Fruit fly (Drosophila melanogaster): ENCODE results near the gene ko.

Gene ko

dm6 chr3L:21171905-21172304 lies 40.9 kb upstream of the ko start, which contains the start of gene Ac78C:
Gene Ac78C, minus strand, starts transcription at chr3L:21171930.
- no peak for TF ChIP-seq tai (GFP tag; optimal IDR thresholded peaks at IDR 0.05)
- no peak for TF ChIP-seq N (GFP tag; optimal IDR thresholded peaks at IDR 0.05)
- peak; percentile 56 to 89 for TF ChIP-seq foxo (GFP tag; optimal IDR thresholded peaks at IDR 0.05)
- TF ChIP-seq Abd-B (GFP tag; optimal IDR thresholded peaks at IDR 0.05) = no peak
- TF ChIP-seq Vsx2 (GFP tag; optimal IDR thresholded peaks at IDR 0.05; ENCODE audit: partially characterized antibody) = peak; percentile 9
- peak; percentile 87 for TF ChIP-seq rgr (GFP tag; optimal IDR thresholded peaks at IDR 0.05)
- peak; percentile 89 for TF ChIP-seq HLH106 (tag; optimal IDR thresholded peaks at IDR 0.05)
- TF ChIP-seq Myc (optimal IDR thresholded peaks at IDR 0.05) = no peak
- no peak for TF ChIP-seq Dif (GFP tag; optimal IDR thresholded peaks at IDR 0.05; ENCODE audit: partially characterized antibody)
- no peak for TF ChIP-seq brk (GFP tag; optimal IDR thresholded peaks at IDR 0.05)
- peak; percentile 92 for TF ChIP-seq fru (GFP tag; optimal IDR thresholded peaks at IDR 0.05)
- peak; percentile 46 for TF ChIP-seq GATAd (GFP tag; optimal IDR thresholded peaks at IDR 0.05)
- TF ChIP-seq sage (GFP tag; optimal IDR thresholded peaks at IDR 0.05) = peak; percentile 39
- TF ChIP-seq Dfd (GFP tag; optimal IDR thresholded peaks at IDR 0.05) = no peak
- TF ChIP-seq Hr83 (GFP tag; optimal IDR thresholded peaks at IDR 0.05; ENCODE audit: poor library complexity, severe bottlenecking) = peak; percentile 43
- no peak for TF ChIP-seq lola (GFP tag; optimal IDR thresholded peaks at IDR 0.05)
- no peak for TF ChIP-seq woc (GFP tag; optimal IDR thresholded peaks at IDR 0.05)
- peak; percentile 62 for TF ChIP-seq CG32264 (GFP tag; optimal IDR thresholded peaks at IDR 0.05)
- no peak for TF ChIP-seq Rel (GFP tag; optimal IDR thresholded peaks at IDR 0.05)
- no peak for TF ChIP-seq Rel (tag; optimal IDR thresholded peaks at IDR 0.05)
- TF ChIP-seq br (GFP tag; optimal IDR thresholded peaks at IDR 0.05) = peak; percentile 90
- TF ChIP-seq jim (GFP tag; optimal IDR thresholded peaks at IDR 0.05) = no peak
- TF ChIP-seq h (GFP tag; optimal IDR thresholded peaks at IDR 0.05) = peak; percentile 97
- no peak for TF ChIP-seq Hr78 (GFP tag; optimal IDR thresholded peaks at IDR 0.05)
- peak; percentile 82 for TF ChIP-seq CG9705 (GFP tag; optimal IDR thresholded peaks at IDR 0.05)
- TF ChIP-seq OdsH (GFP tag; optimal IDR thresholded peaks at IDR 0.05) = peak; percentile 81
- TF ChIP-seq Sp1 (GFP tag; optimal IDR thresholded peaks at IDR 0.05) = peak; percentile 82
- TF ChIP-seq dmrt93B (GFP tag; optimal IDR thresholded peaks at IDR 0.05) = peak; percentile 67
- TF ChIP-seq dl (GFP tag; optimal IDR thresholded peaks at IDR 0.05; ENCODE audit: insufficient read depth in 1 of 2, partially characterized antibody in 2 of 2) = no peak
- TF ChIP-seq ey (GFP tag; optimal IDR thresholded peaks at IDR 0.05) = peak; percentile 82
- no peak for TF ChIP-seq dsf (GFP tag; optimal IDR thresholded peaks at IDR 0.05; ENCODE audit: borderline replicate concordance)
- peak; percentile 46 for TF ChIP-seq psq (GFP tag; optimal IDR thresholded peaks at IDR 0.05)
- peak; percentile 75 for TF ChIP-seq sv (GFP tag; optimal IDR thresholded peaks at IDR 0.05)
- peak; percentile 52 for TF ChIP-seq Mio (GFP tag; optimal IDR thresholded peaks at IDR 0.05)
- TF ChIP-seq Jra (GFP tag; optimal IDR thresholded peaks at IDR 0.05) = peak; percentile 18
- TF ChIP-seq Hnf4 (GFP tag; optimal IDR thresholded peaks at IDR 0.05) = peak; percentile 88
- TF ChIP-seq CrebA (GFP tag; optimal IDR thresholded peaks at IDR 0.05; ENCODE audit: borderline replicate concordance) = peak; percentile 28
- no peak for TF ChIP-seq pan (optimal IDR thresholded peaks at IDR 0.05)
- TF ChIP-seq usp (GFP tag; optimal IDR thresholded peaks at IDR 0.05) = no peak

DNA sequence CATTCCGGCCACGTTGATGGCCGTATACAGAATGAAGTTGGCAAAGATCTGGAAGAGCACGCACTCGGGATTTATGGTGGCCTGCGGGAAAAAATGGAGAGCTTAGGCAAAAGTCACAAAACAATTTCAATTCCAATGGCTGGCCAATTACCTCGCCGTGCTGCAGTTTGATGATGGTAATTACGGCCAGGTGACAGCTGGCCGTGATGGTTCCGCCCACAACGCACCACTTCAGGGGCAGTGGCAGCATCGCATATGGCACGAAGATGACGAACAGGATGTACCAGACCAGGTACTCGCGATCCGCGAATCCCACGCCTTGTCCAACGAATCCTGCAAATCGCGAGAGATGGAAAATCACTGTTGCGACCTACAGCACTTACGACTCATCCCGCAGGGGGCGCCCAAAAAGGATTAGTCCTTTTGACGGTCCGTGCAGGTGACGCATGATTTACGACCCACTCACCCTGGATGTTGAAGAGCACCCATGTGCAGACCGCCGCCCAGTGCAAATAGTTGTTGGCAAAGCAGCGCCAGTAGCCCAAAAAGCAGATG lies 15.0 kb upstream of the ko start:
- TF ChIP-seq woc (GFP tag; optimal IDR thresholded peaks at IDR 0.05) (no peak), tai (GFP tag; optimal IDR thresholded peaks at IDR 0.05) (no peak), sv (GFP tag; optimal IDR thresholded peaks at IDR 0.05) (no peak), Hr78 (GFP tag; optimal IDR thresholded peaks at IDR 0.05) (no peak), OdsH (GFP tag; optimal IDR thresholded peaks at IDR 0.05) (no peak), CG9705 (GFP tag; optimal IDR thresholded peaks at IDR 0.05) (no peak), brk (GFP tag; optimal IDR thresholded peaks at IDR 0.05) (no peak), br (GFP tag; optimal IDR thresholded peaks at IDR 0.05) (no peak), Hnf4 (GFP tag; optimal IDR thresholded peaks at IDR 0.05) (no peak), HLH106 (tag; optimal IDR thresholded peaks at IDR 0.05) (no peak), Sp1 (GFP tag; optimal IDR thresholded peaks at IDR 0.05) (no peak), Dif (GFP tag; optimal IDR thresholded peaks at IDR 0.05; ENCODE audit: partially characterized antibody) (no peak), Myc (optimal IDR thresholded peaks at IDR 0.05) (no peak), dmrt93B (GFP tag; optimal IDR thresholded peaks at IDR 0.05) (no peak), fru (GFP tag; optimal IDR thresholded peaks at IDR 0.05) (no peak), Abd-B (GFP tag; optimal IDR thresholded peaks at IDR 0.05) (no peak), N (GFP tag; optimal IDR thresholded peaks at IDR 0.05) (no peak), GATAd (GFP tag; optimal IDR thresholded peaks at IDR 0.05) (no peak)
